Comparison of ENCODE assay signal across 1 fruit fly cellular context in genomic region chr3R:11431395-11431977, dm6.
A peak's percentile ranks its signal among the peaks of the same experiment; 100 is the strongest.
TF ChIP-seq lines count a peak whose summit lies in the region.

RpL24-like (minus strand) TSS chr3R:11431582.
CG5276 (plus strand) TSS chr3R:11431738.

TF ChIP-seq in whole organism, embryonic, 481 proteins besides CTCF, POLR2A, EP300 and RAD21 (continued from another document and continues in another):
- TF ChIP-seq CG7357 (GFP tag; IDR thresholded peaks at IDR 0.05; lab: Robert Waterston, UW) (peak; percentile 55; the same call in 1 of the 3 replicates), CG11456 (GFP tag; IDR thresholded peaks at IDR 0.05; lab: Robert Waterston, UW) (no peak), CG15696 (tag; optimal IDR thresholded peaks at IDR 0.05; lab: Kevin White, UChicago) (peak; percentile 11), Opbp (GFP tag; IDR thresholded peaks at IDR 0.05; lab: Robert Waterston, UW; ENCODE audit: partially characterized antibody) (0 out of 3 replicates have a peak, but pooled peaks have one; percentile 16), CHES-1-like (GFP tag; optimal IDR thresholded peaks at IDR 0.05; lab: Kevin White, UChicago) (peak; percentile 73), Doc2 (GFP tag; IDR thresholded peaks at IDR 0.05; lab: Robert Waterston, UW) (no peak), CG17802 (tag; optimal IDR thresholded peaks at IDR 0.05; lab: Kevin White, UChicago) (peak; percentile 84), pfk (GFP tag; optimal IDR thresholded peaks at IDR 0.05; lab: Kevin White, UChicago) (no peak), CG13424 (tag; optimal IDR thresholded peaks at IDR 0.05; lab: Kevin White, UChicago) (peak; percentile 13), NC2α (GFP tag; optimal IDR thresholded peaks at IDR 0.05; lab: Kevin White, UChicago) (no peak), CG15479 (GFP tag; optimal IDR thresholded peaks at IDR 0.05; lab: Kevin White, UChicago) (peak; percentile 95), sqz (GFP tag; optimal IDR thresholded peaks at IDR 0.05; lab: Kevin White, UChicago) (no peak), NC2β (GFP tag; optimal IDR thresholded peaks at IDR 0.05; lab: Kevin White, UChicago) (no peak), CG13624 (GFP tag; optimal IDR thresholded peaks at IDR 0.05; lab: Kevin White, UChicago) (peak; percentile 61), HmgD (GFP tag; optimal IDR thresholded peaks at IDR 0.05; lab: Kevin White, UChicago) (no peak), Asciz (GFP tag; optimal IDR thresholded peaks at IDR 0.05; lab: Kevin White, UChicago) (no peak), CG11695 (GFP tag; IDR thresholded peaks at IDR 0.05; lab: Robert Waterston, UW) (no peak), mam (GFP tag; optimal IDR thresholded peaks at IDR 0.05; lab: Kevin White, UChicago) (no peak), CG2129 (GFP tag; IDR thresholded peaks at IDR 0.05; lab: Robert Waterston, UW; ENCODE audit: partially characterized antibody) (0 out of 2 replicates have a peak, but pooled peaks have one; percentile 16), crc (GFP tag; optimal IDR thresholded peaks at IDR 0.05; lab: Kevin White, UChicago) (no peak), Mrtf (GFP tag; IDR thresholded peaks at IDR 0.05; lab: Robert Waterston, UW) (no peak), dan (GFP tag; IDR thresholded peaks at IDR 0.05; lab: Robert Waterston, UW) (no peak), CG18476 (GFP tag; optimal IDR thresholded peaks at IDR 0.05; lab: Kevin White, UChicago) (no peak), vfl (GFP tag; optimal IDR thresholded peaks at IDR 0.05; lab: Kevin White, UChicago) (no peak), pita (GFP tag; optimal IDR thresholded peaks at IDR 0.05; lab: Kevin White, UChicago) (no peak), ttk (GFP tag; IDR thresholded peaks at IDR 0.05; lab: Robert Waterston, UW) (no peak), Hmr (GFP tag; optimal IDR thresholded peaks at IDR 0.05; lab: Kevin White, UChicago) (no peak), HLHmδ (GFP tag; optimal IDR thresholded peaks at IDR 0.05; lab: Kevin White, UChicago) (peak; percentile 67), Dfd (GFP tag; optimal IDR thresholded peaks at IDR 0.05; lab: Kevin White, UChicago) (no peak), CG1602 (GFP tag; optimal IDR thresholded peaks at IDR 0.05; lab: Kevin White, UChicago) (no peak), CG17829 (tag; optimal IDR thresholded peaks at IDR 0.05; lab: Kevin White, UChicago) (peak; percentile 47), so (GFP tag; IDR thresholded peaks at IDR 0.05; lab: Robert Waterston, UW) (no peak), CG11504 (tag; optimal IDR thresholded peaks at IDR 0.05; lab: Kevin White, UChicago) (no peak), dmrt99B (tag; optimal IDR thresholded peaks at IDR 0.05; lab: Kevin White, UChicago) (no peak), esg (GFP tag; conservative IDR thresholded peaks at IDR 0.05; lab: Robert Waterston, UW) (no peak), CG15011 (GFP tag; optimal IDR thresholded peaks at IDR 0.05; lab: Kevin White, UChicago) (no peak), CG11085 (GFP tag; IDR thresholded peaks at IDR 0.05; lab: Robert Waterston, UW) (no peak), CG12769 (tag; optimal IDR thresholded peaks at IDR 0.05; lab: Kevin White, UChicago) (no peak), Sry-β (GFP tag; optimal IDR thresholded peaks at IDR 0.05; lab: Kevin White, UChicago) (peak; percentile 84), CG10654 (GFP tag; optimal IDR thresholded peaks at IDR 0.05; lab: Kevin White, UChicago) (no peak), CG14014 (GFP tag; IDR thresholded peaks at IDR 0.05; lab: Robert Waterston, UW) (no peak), pb (GFP tag; optimal IDR thresholded peaks at IDR 0.05; lab: Kevin White, UChicago) (no peak), zf30C (GFP tag; optimal IDR thresholded peaks at IDR 0.05; lab: Kevin White, UChicago) (no peak), dati (GFP tag; IDR thresholded peaks at IDR 0.05; lab: Robert Waterston, UW) (no peak), prd (optimal IDR thresholded peaks at IDR 0.05; lab: Kevin White, UChicago) (no peak), prd (GFP tag; IDR thresholded peaks at IDR 0.05; lab: Robert Waterston, UW) (no peak), inv (GFP tag; IDR thresholded peaks at IDR 0.05; lab: Robert Waterston, UW; ENCODE audit: partially characterized antibody) (0 out of 2 replicates have a peak, but pooled peaks have one; percentile 24), usp (GFP tag; optimal IDR thresholded peaks at IDR 0.05; lab: Kevin White, UChicago) (no peak), CG9609 (GFP tag; optimal IDR thresholded peaks at IDR 0.05; lab: Kevin White, UChicago) (no peak), Neu2 (GFP tag; optimal IDR thresholded peaks at IDR 0.05; lab: Kevin White, UChicago; ENCODE audit: borderline replicate concordance) (peak; percentile 25), tio (GFP tag; optimal IDR thresholded peaks at IDR 0.05; lab: Kevin White, UChicago) (no peak), odd (GFP tag; optimal IDR thresholded peaks at IDR 0.05; lab: Kevin White, UChicago) (no peak), twi (tag; optimal IDR thresholded peaks at IDR 0.05; lab: Kevin White, UChicago) (peak; percentile 60), Dp (GFP tag; optimal IDR thresholded peaks at IDR 0.05; lab: Kevin White, UChicago) (peak; percentile 41), CrebB (tag; optimal IDR thresholded peaks at IDR 0.05; lab: Kevin White, UChicago) (peak; percentile 26), Side (GFP tag; optimal IDR thresholded peaks at IDR 0.05; lab: Kevin White, UChicago) (no peak), lmd (GFP tag; IDR thresholded peaks at IDR 0.05; lab: Robert Waterston, UW) (no peak), eve (GFP tag; optimal IDR thresholded peaks at IDR 0.05; lab: Kevin White, UChicago) (no peak), CG17359 (tag; optimal IDR thresholded peaks at IDR 0.05; lab: Kevin White, UChicago) (no peak), nerfin-1 (tag; optimal IDR thresholded peaks at IDR 0.05; lab: Kevin White, UChicago) (peak; percentile 19), CG3281 (GFP tag; optimal IDR thresholded peaks at IDR 0.05; lab: Kevin White, UChicago) (no peak), Lhr (GFP tag; optimal IDR thresholded peaks at IDR 0.05; lab: Kevin White, UChicago) (peak; percentile 30), CG2120 (GFP tag; optimal IDR thresholded peaks at IDR 0.05; lab: Kevin White, UChicago) (no peak), CG8281 (tag; optimal IDR thresholded peaks at IDR 0.05; lab: Kevin White, UChicago) (no peak), sr (GFP tag; IDR thresholded peaks at IDR 0.05; lab: Robert Waterston, UW) (no peak), Trl (optimal IDR thresholded peaks at IDR 0.05; lab: Kevin White, UChicago) (no peak), Trl (GFP tag; optimal IDR thresholded peaks at IDR 0.05; lab: Kevin White, UChicago) (no peak), CG8924 (tag; optimal IDR thresholded peaks at IDR 0.05; lab: Kevin White, UChicago) (peak; percentile 2), wdn (GFP tag; IDR thresholded peaks at IDR 0.05; lab: Robert Waterston, UW) (no peak), cas (GFP tag; IDR thresholded peaks at IDR 0.05; lab: Robert Waterston, UW) (no peak), CG17612 (GFP tag; IDR thresholded peaks at IDR 0.05; lab: Robert Waterston, UW) (no peak), CG30403 (GFP tag; optimal IDR thresholded peaks at IDR 0.05; lab: Kevin White, UChicago) (no peak), Elba2 (GFP tag; optimal IDR thresholded peaks at IDR 0.05; lab: Kevin White, UChicago) (peak; percentile 54), CG13123 (GFP tag; optimal IDR thresholded peaks at IDR 0.05; lab: Kevin White, UChicago) (no peak), CG31224 (GFP tag; IDR thresholded peaks at IDR 0.05; lab: Robert Waterston, UW) (no peak), lab (GFP tag; optimal IDR thresholded peaks at IDR 0.05; lab: Kevin White, UChicago) (no peak), peb (GFP tag; IDR thresholded peaks at IDR 0.05; lab: Robert Waterston, UW) (no peak), CG1603 (tag; optimal IDR thresholded peaks at IDR 0.05; lab: Kevin White, UChicago) (peak; percentile 83), az2 (GFP tag; optimal IDR thresholded peaks at IDR 0.05; lab: Kevin White, UChicago) (no peak), Dek (tag; optimal IDR thresholded peaks at IDR 0.05; lab: Kevin White, UChicago) (no peak), CG34422 (GFP tag; IDR thresholded peaks at IDR 0.05; lab: Robert Waterston, UW) (peak; percentile 74; the same call in 1 of the 3 replicates), her (GFP tag; optimal IDR thresholded peaks at IDR 0.05; lab: Kevin White, UChicago) (no peak), emc (GFP tag; optimal IDR thresholded peaks at IDR 0.05; lab: Kevin White, UChicago) (no peak), HLH3B (GFP tag; IDR thresholded peaks at IDR 0.05; lab: Robert Waterston, UW) (no peak), bab2 (GFP tag; optimal IDR thresholded peaks at IDR 0.05; lab: Kevin White, UChicago) (no peak), Aef1 (GFP tag; IDR thresholded peaks at IDR 0.05; lab: Robert Waterston, UW) (no peak), Drgx (GFP tag; IDR thresholded peaks at IDR 0.05; lab: Robert Waterston, UW) (no peak), Doc3 (GFP tag; IDR thresholded peaks at IDR 0.05; lab: Robert Waterston, UW; ENCODE audit: partially characterized antibody) (0 out of 3 replicates have a peak, but pooled peaks have one; percentile 36), CG10431 (GFP tag; optimal IDR thresholded peaks at IDR 0.05; lab: Kevin White, UChicago) (no peak), CG18619 (GFP tag; optimal IDR thresholded peaks at IDR 0.05; lab: Kevin White, UChicago) (no peak), CG5953 (GFP tag; IDR thresholded peaks at IDR 0.05; lab: Robert Waterston, UW) (no peak), CG33213 (GFP tag; optimal IDR thresholded peaks at IDR 0.05; lab: Kevin White, UChicago) (no peak), Fer3 (tag; optimal IDR thresholded peaks at IDR 0.05; lab: Kevin White, UChicago) (no peak), CG7987 (GFP tag; optimal IDR thresholded peaks at IDR 0.05; lab: Kevin White, UChicago) (no peak), CG1832 (GFP tag; optimal IDR thresholded peaks at IDR 0.05; lab: Kevin White, UChicago) (no peak), corto (GFP tag; optimal IDR thresholded peaks at IDR 0.05; lab: Kevin White, UChicago) (no peak), Abd-B (GFP tag; optimal IDR thresholded peaks at IDR 0.05; lab: Kevin White, UChicago) (no peak), CG15601 (tag; optimal IDR thresholded peaks at IDR 0.05; lab: Kevin White, UChicago) (no peak), stwl (tag; optimal IDR thresholded peaks at IDR 0.05; lab: Kevin White, UChicago) (peak; percentile 35), CG32772 (GFP tag; IDR thresholded peaks at IDR 0.05; lab: Robert Waterston, UW) (no peak), Tbp (GFP tag; optimal IDR thresholded peaks at IDR 0.05; lab: Kevin White, UChicago) (peak; percentile 76), CG7556 (GFP tag; optimal IDR thresholded peaks at IDR 0.05; lab: Kevin White, UChicago) (no peak), kah (GFP tag; optimal IDR thresholded peaks at IDR 0.05; lab: Kevin White, UChicago) (no peak), ken (GFP tag; IDR thresholded peaks at IDR 0.05; lab: Robert Waterston, UW) (no peak), Taf1 (GFP tag; IDR thresholded peaks at IDR 0.05; lab: Robert Waterston, UW) (no peak), CG10543 (GFP tag; optimal IDR thresholded peaks at IDR 0.05; lab: Kevin White, UChicago) (no peak), CG8944 (GFP tag; optimal IDR thresholded peaks at IDR 0.05; lab: Kevin White, UChicago) (no peak), Ravus (GFP tag; IDR thresholded peaks at IDR 0.05; lab: Robert Waterston, UW) (no peak), CG17568 (GFP tag; optimal IDR thresholded peaks at IDR 0.05; lab: Kevin White, UChicago) (no peak), Jarid2 (GFP tag; optimal IDR thresholded peaks at IDR 0.05; lab: Kevin White, UChicago) (no peak), CG1024 (GFP tag; IDR thresholded peaks at IDR 0.05; lab: Robert Waterston, UW) (no peak), mld (GFP tag; IDR thresholded peaks at IDR 0.05; lab: Robert Waterston, UW; ENCODE audit: partially characterized antibody) (no peak), Dip2 (GFP tag; IDR thresholded peaks at IDR 0.05; lab: Robert Waterston, UW) (no peak), ERR (GFP tag; optimal IDR thresholded peaks at IDR 0.05; lab: Kevin White, UChicago) (no peak), ftz-f1 (GFP tag; optimal IDR thresholded peaks at IDR 0.05; lab: Kevin White, UChicago) (peak; percentile 5), toy (GFP tag; IDR thresholded peaks at IDR 0.05; lab: Robert Waterston, UW) (no peak), ap (GFP tag; IDR thresholded peaks at IDR 0.05; lab: Robert Waterston, UW) (no peak), ATbp (GFP tag; optimal IDR thresholded peaks at IDR 0.05; lab: Kevin White, UChicago) (no peak), CG12219 (GFP tag; optimal IDR thresholded peaks at IDR 0.05; lab: Kevin White, UChicago) (no peak), CG9727 (GFP tag; optimal IDR thresholded peaks at IDR 0.05; lab: Kevin White, UChicago) (peak; percentile 46), CG9797 (GFP tag; optimal IDR thresholded peaks at IDR 0.05; lab: Kevin White, UChicago) (peak; percentile 99), dpn (GFP tag; optimal IDR thresholded peaks at IDR 0.05; lab: Kevin White, UChicago) (no peak), CG10321 (GFP tag; IDR thresholded peaks at IDR 0.05; lab: Robert Waterston, UW) (no peak), da (GFP tag; optimal IDR thresholded peaks at IDR 0.05; lab: Kevin White, UChicago) (no peak), ase (GFP tag; IDR thresholded peaks at IDR 0.05; lab: Robert Waterston, UW) (no peak), Poxn (GFP tag; IDR thresholded peaks at IDR 0.05; lab: Robert Waterston, UW) (no peak), CG4707 (GFP tag; optimal IDR thresholded peaks at IDR 0.05; lab: Kevin White, UChicago) (no peak), CG13894 (tag; optimal IDR thresholded peaks at IDR 0.05; lab: Kevin White, UChicago) (no peak), CG3847 (GFP tag; IDR thresholded peaks at IDR 0.05; lab: Robert Waterston, UW) (no peak), CG1233 (GFP tag; optimal IDR thresholded peaks at IDR 0.05; lab: Kevin White, UChicago) (peak; percentile 35), CG10462 (GFP tag; optimal IDR thresholded peaks at IDR 0.05; lab: Kevin White, UChicago) (no peak), Chrac-16 (GFP tag; optimal IDR thresholded peaks at IDR 0.05; lab: Kevin White, UChicago) (no peak), jumu (GFP tag; optimal IDR thresholded peaks at IDR 0.05; lab: Kevin White, UChicago) (no peak), Optix (GFP tag; IDR thresholded peaks at IDR 0.05; lab: Robert Waterston, UW) (no peak), CG10147 (GFP tag; optimal IDR thresholded peaks at IDR 0.05; lab: Kevin White, UChicago) (no peak), Blimp-1 (GFP tag; optimal IDR thresholded peaks at IDR 0.05; lab: Kevin White, UChicago) (no peak), trh (GFP tag; optimal IDR thresholded peaks at IDR 0.05; lab: Kevin White, UChicago) (no peak), tx (GFP tag; optimal IDR thresholded peaks at IDR 0.05; lab: Kevin White, UChicago) (no peak), CG8388 (GFP tag; optimal IDR thresholded peaks at IDR 0.05; lab: Kevin White, UChicago) (no peak)
